Fruit fly (Drosophila melanogaster) whole organism, pupa: ENCODE data around the gene Or67c.

ENCODE experiments used
- CG10348 ChIP-seq: fragments of 200-800 bp; sonication (Bioruptor generic); IDR thresholded peaks from 2 replicates; pipeline ENCODE4 v1.3.6; 2022; ENCODE audit warnings: missing biosample characterization, missing genetic modification characterization
- CG12605 ChIP-seq: fragments of 200-800 bp; sonication (Bioruptor generic); IDR thresholded peaks from 2 replicates; pipeline ENCODE4 v1.3.6; 2022; ENCODE audit warnings: missing biosample characterization, missing genetic modification characterization
- CG13204 ChIP-seq: fragments of 200-800 bp; sonication (Bioruptor generic); optimal IDR thresholded peaks from 2 replicates; lab custom pipeline; 2018; ENCODE audit warnings: missing biosample characterization, mild to moderate bottlenecking, missing genetic modification characterization, moderate library complexity
- CG14655 ChIP-seq: fragments of 200-800 bp; sonication (Bioruptor generic); optimal IDR thresholded peaks from 3 replicates; lab custom pipeline; 2017; ENCODE audit warnings: mild to moderate bottlenecking, missing biosample characterization, missing genetic modification reagents, missing genetic modification characterization
- CG15710 ChIP-seq: fragments of 200-800 bp; sonication (Bioruptor generic); optimal IDR thresholded peaks from 2 replicates; lab custom pipeline; 2018; ENCODE audit warnings: missing biosample characterization, mild to moderate bottlenecking, missing genetic modification characterization, moderate library complexity
- CG17806 ChIP-seq: fragments of 200-800 bp; sonication (Bioruptor generic); optimal IDR thresholded peaks from 2 replicates; lab custom pipeline; 2018; ENCODE audit warnings: missing biosample characterization, mild to moderate bottlenecking, missing genetic modification characterization, moderate library complexity
- CG32121 ChIP-seq: fragments of 200-800 bp; sonication (Bioruptor generic); IDR thresholded peaks from 2 replicates; pipeline ENCODE4 v1.3.6; 2022; ENCODE audit warnings: missing biosample characterization, missing genetic modification characterization
- CG34367 ChIP-seq: fragments of 200-800 bp; sonication (Bioruptor generic); optimal IDR thresholded peaks from 2 replicates; lab custom pipeline; 2018; ENCODE audit warnings: missing biosample characterization, mild to moderate bottlenecking, missing genetic modification characterization
- CG4496 ChIP-seq: fragments of 200-800 bp; sonication (Bioruptor generic); IDR thresholded peaks from 3 replicates; pipeline ENCODE4 v1.3.6; 2022; ENCODE audit warnings: missing biosample characterization, missing genetic modification characterization
- CG8159 ChIP-seq: fragments of 200-800 bp; sonication (Bioruptor generic); optimal IDR thresholded peaks from 3 replicates; lab custom pipeline; 2018; ENCODE audit warnings: missing biosample characterization, mild to moderate bottlenecking, missing genetic modification characterization, moderate library complexity
- CG8301 ChIP-seq: fragments of 200-800 bp; sonication (Bioruptor generic); optimal IDR thresholded peaks from 2 replicates; lab custom pipeline; 2018; ENCODE audit warnings: missing biosample characterization, mild to moderate bottlenecking, missing genetic modification characterization
- CG9948 ChIP-seq: fragments of 200-800 bp; sonication (Bioruptor generic); optimal IDR thresholded peaks from 2 replicates; lab custom pipeline; 2018; ENCODE audit warnings: missing biosample characterization, mild to moderate bottlenecking, missing genetic modification characterization, moderate library complexity
- D1 ChIP-seq: fragments of 200-800 bp; sonication (Bioruptor generic); optimal IDR thresholded peaks from 2 replicates; lab custom pipeline; 2018; ENCODE audit warnings: missing biosample characterization, mild to moderate bottlenecking, missing genetic modification characterization, moderate library complexity
- EcR ChIP-seq: fragments of 200-800 bp; sonication (Bioruptor generic); optimal IDR thresholded peaks from 3 replicates; lab custom pipeline; 2019; ENCODE audit warnings: missing biosample characterization, missing genetic modification characterization, mild to moderate bottlenecking, moderate library complexity, missing genetic modification reagents
- Ets98B ChIP-seq: fragments of 200-800 bp; sonication (Bioruptor generic); IDR thresholded peaks from 2 replicates; pipeline ENCODE4 v1.3.6; 2022; ENCODE audit warnings: missing biosample characterization, missing genetic modification characterization
- Pif1A ChIP-seq: fragments of 200-800 bp; sonication (Bioruptor generic); optimal IDR thresholded peaks from 3 replicates; lab custom pipeline; 2016; ENCODE audit warnings: missing biosample characterization, missing genetic modification characterization
- Pif1B ChIP-seq: fragments of 200-800 bp; sonication (Bioruptor generic); optimal IDR thresholded peaks from 3 replicates; lab custom pipeline; 2016; ENCODE audit warnings: missing biosample characterization, missing genetic modification characterization
- Snoo ChIP-seq: fragments of 200-800 bp; sonication (Bioruptor generic); optimal IDR thresholded peaks from 3 replicates; lab custom pipeline; 2017; ENCODE audit warnings: missing biosample characterization, mild to moderate bottlenecking, missing genetic modification characterization, inconsistent platforms
- fd96Ca ChIP-seq: fragments of 200-800 bp; sonication (Bioruptor generic); IDR thresholded peaks from 3 replicates; pipeline ENCODE4 v1.3.6; 2022; ENCODE audit warnings: missing biosample characterization, missing genetic modification characterization
- gl ChIP-seq: fragments of 200-800 bp; sonication (Bioruptor generic); optimal IDR thresholded peaks from 2 replicates; lab custom pipeline; 2018; ENCODE audit warnings: missing biosample characterization, mild to moderate bottlenecking, missing genetic modification characterization
- rn ChIP-seq: fragments of 200-800 bp; sonication (Bioruptor generic); IDR thresholded peaks from 2 replicates; pipeline ENCODE4 v1.3.6; 2022; ENCODE audit warnings: missing biosample characterization, missing genetic modification characterization

Gene Or67c

DNA sequence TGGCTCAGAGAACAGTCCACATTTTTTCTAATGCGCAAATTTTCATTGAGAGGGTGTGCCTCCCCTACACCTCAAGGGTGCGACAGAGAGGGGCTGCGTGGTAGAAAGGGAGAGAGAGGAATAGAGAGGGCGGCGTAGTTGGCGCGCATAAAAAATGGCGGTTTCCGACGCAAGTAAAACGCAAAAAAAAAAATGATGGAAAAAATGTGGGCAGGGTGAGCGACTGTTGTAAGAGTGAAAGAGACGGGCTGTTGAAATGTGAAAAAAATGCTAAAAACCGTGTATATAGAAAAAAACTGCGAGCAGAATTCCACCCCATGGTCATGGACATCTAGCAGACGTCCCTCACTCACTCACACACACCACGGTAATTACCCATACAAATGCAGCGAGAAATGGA is 18.5 kb downstream of the Or67c start:
- TF ChIP-seq fd96Ca (GFP tag; lab: Robert Waterston, UW) (0 out of 3 replicates have a peak, but pooled peaks have one; percentile 19), CG34367 (tag; lab: Kevin White, UChicago) (no peak), D1 (tag; lab: Kevin White, UChicago) (no peak), Ets98B (GFP tag; lab: Robert Waterston, UW) (0 out of 2 replicates have a peak, but pooled peaks have one; percentile 12), CG14655 (GFP tag; lab: Kevin White, UChicago) (no peak)
- TF ChIP-seq, all 21 proteins: peak for 2

dm6 chr3L:10225214-10225729 is 19.2 kb downstream of the Or67c start, which contains the start of gene scramb1:
TSS of gene scramb1 (minus strand) at chr3L:10225240.
- TF ChIP-seq CG12605 (GFP tag; lab: Robert Waterston, UW) (no peak), CG9948 (tag; lab: Kevin White, UChicago) (no peak), CG8159 (tag; lab: Kevin White, UChicago) (no peak), CG32121 (GFP tag; lab: Robert Waterston, UW) (no peak), gl (tag; lab: Kevin White, UChicago) (no peak), Pif1B (GFP tag; lab: Kevin White, UChicago) (no peak), EcR (GFP tag; lab: Kevin White, UChicago) (no peak), CG17806 (tag; lab: Kevin White, UChicago) (no peak), fd96Ca (GFP tag; lab: Robert Waterston, UW) (no peak), CG10348 (no peak), Ets98B (GFP tag; lab: Robert Waterston, UW) (no peak), CG14655 (GFP tag; lab: Kevin White, UChicago) (no peak), D1 (tag; lab: Kevin White, UChicago) (no peak), CG15710 (no peak), CG8301 (tag; lab: Kevin White, UChicago) (no peak), Pif1A (GFP tag; lab: Kevin White, UChicago) (no peak), CG13204 (GFP tag; lab: Kevin White, UChicago) (no peak)
- TF ChIP-seq, all 21 proteins: peak for 0

dm6 chr3L:10224470-10225213 is 19.9 kb downstream of the Or67c start:
- peak; percentile 32 for TF ChIP-seq CG8159 (tag; lab: Kevin White, UChicago)
- no peak for TF ChIP-seq CG17806 (tag; lab: Kevin White, UChicago)
- no peak for TF ChIP-seq Pif1B (GFP tag; lab: Kevin White, UChicago)
- TF ChIP-seq, all 21 proteins: peak for 1

dm6 chr3L:10223397-10223796 is 21.1 kb downstream of the Or67c start:
- TF ChIP-seq EcR (GFP tag; lab: Kevin White, UChicago) (peak; percentile 58), rn (GFP tag; lab: Robert Waterston, UW) (no peak)

dm6 chr3L:10220064-10220463 is 24.4 kb downstream of the Or67c start, which contains the start of gene CG32055:
TSS of gene CG32055 (minus strand) at chr3L:10220164.
- TF ChIP-seq CG32121 (GFP tag; lab: Robert Waterston, UW), result no peak
- no peak for TF ChIP-seq CG15710
- no peak for TF ChIP-seq CG12605 (GFP tag; lab: Robert Waterston, UW)
- no peak for TF ChIP-seq rn (GFP tag; lab: Robert Waterston, UW)
- TF ChIP-seq CG14655 (GFP tag; lab: Kevin White, UChicago), result no peak
- no peak for TF ChIP-seq CG13204 (GFP tag; lab: Kevin White, UChicago)
- no peak for TF ChIP-seq Pif1A (GFP tag; lab: Kevin White, UChicago)
- no peak for TF ChIP-seq gl (tag; lab: Kevin White, UChicago)
- TF ChIP-seq CG8159 (tag; lab: Kevin White, UChicago), result no peak
- TF ChIP-seq CG34367 (tag; lab: Kevin White, UChicago), result no peak
- no peak for TF ChIP-seq CG17806 (tag; lab: Kevin White, UChicago)
- TF ChIP-seq CG4496 (GFP tag; lab: Robert Waterston, UW), result no peak
- TF ChIP-seq CG8301 (tag; lab: Kevin White, UChicago), result no peak
- TF ChIP-seq D1 (tag; lab: Kevin White, UChicago), result no peak
- TF ChIP-seq EcR (GFP tag; lab: Kevin White, UChicago), result no peak
- TF ChIP-seq Snoo, result no peak

DNA sequence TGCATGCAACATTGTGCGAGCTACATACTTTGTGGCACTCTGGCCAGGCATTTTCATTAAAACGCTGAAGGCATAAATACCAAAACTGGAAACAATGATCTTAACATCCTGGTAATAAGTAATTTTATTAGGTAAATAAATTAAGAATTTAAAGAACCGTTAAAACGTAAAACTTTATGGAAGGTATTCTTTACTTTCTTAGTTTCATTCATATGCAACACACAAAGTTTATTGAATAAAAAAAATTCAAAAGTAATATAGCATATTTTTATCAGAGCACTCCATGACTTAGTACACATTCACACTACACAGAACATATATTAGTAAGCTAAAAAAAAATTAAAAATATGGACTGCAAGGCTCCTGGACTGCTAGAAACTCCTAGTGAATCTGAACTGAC is 29.1 kb downstream of the Or67c start, which contains the start of gene CG8065:
Gene CG8065 (plus strand): TSS at position 301 of the 400 bp plus-strand sequence.
- TF ChIP-seq Ets98B (GFP tag; lab: Robert Waterston, UW), result no peak
- no peak for TF ChIP-seq EcR (GFP tag; lab: Kevin White, UChicago)
- no peak for TF ChIP-seq CG10348
- TF ChIP-seq rn (GFP tag; lab: Robert Waterston, UW), result no peak
- TF ChIP-seq CG9948 (tag; lab: Kevin White, UChicago), result no peak
- no peak for TF ChIP-seq CG4496 (GFP tag; lab: Robert Waterston, UW)
- TF ChIP-seq gl (tag; lab: Kevin White, UChicago), result no peak
- TF ChIP-seq Snoo, result no peak
- TF ChIP-seq CG8159 (tag; lab: Kevin White, UChicago), result no peak
- no peak for TF ChIP-seq Pif1A (GFP tag; lab: Kevin White, UChicago)
- TF ChIP-seq Pif1B (GFP tag; lab: Kevin White, UChicago), result no peak
- no peak for TF ChIP-seq fd96Ca (GFP tag; lab: Robert Waterston, UW)
- TF ChIP-seq CG15710, result no peak
